Fruit fly (Drosophila melanogaster) S2 (cell line): ENCODE measurements around the gene arg.

Source experiments
- CG8478 ChIP-seq: fragments of >200 bp; optimal IDR thresholded peaks from 2 replicates; lab custom pipeline; 2018
- CTCF ChIP-seq, 2 experiments: fragments of >200 bp; optimal IDR thresholded peaks; 2 replicates each; lab custom pipeline; 2018

DNA sequence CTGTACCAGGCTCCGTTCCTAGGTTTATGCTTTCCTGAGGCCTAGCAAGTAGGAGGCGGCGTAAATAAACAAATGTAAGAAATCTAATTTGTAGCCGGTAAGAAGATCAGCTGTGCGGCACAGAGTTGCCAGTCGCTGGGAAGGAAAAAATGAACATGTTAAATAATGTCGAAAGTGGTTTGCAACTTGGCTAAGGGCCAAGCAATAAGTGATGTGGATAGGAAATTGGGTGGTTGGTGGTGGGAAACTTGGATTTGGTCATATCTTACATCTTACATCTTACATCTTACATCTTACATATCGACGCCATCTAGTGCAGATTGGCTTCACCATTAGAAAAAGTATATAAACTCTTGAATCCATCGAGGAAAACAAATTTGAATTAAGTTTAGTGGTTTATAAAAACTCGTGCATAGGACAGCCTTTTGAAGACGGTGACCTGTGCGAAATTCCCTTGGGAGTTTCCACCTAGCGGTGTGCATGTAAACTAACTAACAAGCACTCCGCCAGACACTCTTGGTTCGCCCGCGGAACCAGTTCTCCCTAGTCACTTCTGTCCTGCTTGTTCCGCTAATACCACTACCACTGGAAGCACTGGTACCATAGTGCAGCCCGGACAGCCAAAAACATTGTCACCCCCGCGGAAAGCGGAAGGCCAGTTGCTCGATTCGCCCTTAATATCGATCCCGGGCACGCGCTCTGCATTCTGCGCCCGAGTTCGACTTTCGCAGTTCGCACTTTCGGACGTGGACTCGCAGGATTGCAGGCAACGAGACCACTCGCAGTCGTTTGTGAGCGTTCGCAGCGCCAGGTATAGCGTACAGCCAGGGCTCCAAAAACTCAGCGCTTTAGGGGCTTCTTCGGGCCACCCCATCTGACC, 20.7 kb downstream of the arg start, which contains the start of the genes CG4293 and Appl:
- TF ChIP-seq CTCF (optimal IDR thresholded peaks at IDR 0.05; lab: Kevin White, UChicago) (peak; percentile 87 to 95), CG8478 (lab: Kevin White, UChicago) (no peak)
